Worm (Caenorhabditis elegans): ENCODE measurements around the gene exp-1.

DNA sequence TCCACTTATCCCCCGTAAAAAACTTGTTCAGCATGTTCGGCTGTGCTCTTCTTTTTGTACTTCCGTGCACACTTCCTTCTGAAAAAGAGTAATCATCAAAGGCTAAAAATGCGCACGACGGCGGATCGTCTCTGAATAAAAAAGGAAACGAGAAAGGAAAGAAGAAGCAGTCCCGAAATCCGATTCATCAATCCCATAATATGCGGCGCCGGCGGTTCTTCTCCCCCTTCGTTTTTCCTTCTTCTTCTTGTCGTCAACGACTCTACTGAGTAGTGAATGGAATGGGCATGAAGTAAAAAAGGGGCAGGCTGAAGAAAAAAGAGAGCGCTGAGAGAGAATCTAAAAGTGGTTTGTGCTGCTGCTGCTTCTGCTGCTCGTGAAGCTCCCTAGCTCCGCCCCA lies 11.5 kb downstream of the exp-1 start:
- TF ChIP-seq tbx-2 (tag; optimal IDR thresholded peaks at IDR 0.05) (no peak), nhr-76 (tag; optimal IDR thresholded peaks at IDR 0.05) (no peak), lin-14 (GFP tag; optimal IDR thresholded peaks at IDR 0.05) (peak; percentile 69), lin-15B (tag; optimal IDR thresholded peaks at IDR 0.05) (no peak), ets-5 (GFP tag; IDR thresholded peaks at IDR 0.05) (no peak)
